Worm (Caenorhabditis elegans): Measurements from ENCODE around the gene K04B12.2.
A peak's percentile ranks its signal among the peaks of the same experiment; 100 is the strongest.

The K04B12.2 gene

ce11 chrII:14437116-14437515 lies 656 bp downstream of the K04B12.2 start:
- TF ChIP-seq ceh-43 (GFP tag; optimal IDR thresholded peaks at IDR 0.05): peak; percentile 43
- TF ChIP-seq unc-39 (tag; optimal IDR thresholded peaks at IDR 0.05): no peak
- no peak for TF ChIP-seq blmp-1 (tag; optimal IDR thresholded peaks at IDR 0.05)
- TF ChIP-seq mls-2 (tag; optimal IDR thresholded peaks at IDR 0.05): peak; percentile 8
- TF ChIP-seq nhr-2 (tag; optimal IDR thresholded peaks at IDR 0.05): peak; percentile 87

ce11 chrII:14433712-14434352 lies 3.9 kb downstream of the K04B12.2 start:
- TF ChIP-seq cnd-1 (tag; optimal IDR thresholded peaks at IDR 0.05) (no peak), ces-1 (GFP tag; optimal IDR thresholded peaks at IDR 0.05) (peak; percentile 93), nhr-12 (tag; optimal IDR thresholded peaks at IDR 0.05) (no peak), blmp-1 (tag; optimal IDR thresholded peaks at IDR 0.05) (no peak), unc-62 (GFP tag; optimal IDR thresholded peaks at IDR 0.05) (peak; percentile 61)

- TF ChIP-seq ces-1 (GFP tag; optimal IDR thresholded peaks at IDR 0.05) (peak; percentile 86), mab-5 (tag; optimal IDR thresholded peaks at IDR 0.05) (no peak)
These were observed 5.7 kb downstream of the K04B12.2 start for ce11 chrII:14432100-14432499.

ce11 chrII:14428834-14429233 lies 8.9 kb downstream of the K04B12.2 start:
- no peak for TF ChIP-seq mab-5 (tag; optimal IDR thresholded peaks at IDR 0.05)
- TF ChIP-seq unc-62 (GFP tag; optimal IDR thresholded peaks at IDR 0.05): no peak
- TF ChIP-seq unc-39 (tag; optimal IDR thresholded peaks at IDR 0.05): no peak
- no peak for TF ChIP-seq lin-32 (GFP tag; optimal IDR thresholded peaks at IDR 0.05)
- no peak for TF ChIP-seq nhr-12 (tag; optimal IDR thresholded peaks at IDR 0.05)
- TF ChIP-seq ceh-83 (GFP tag; optimal IDR thresholded peaks at IDR 0.05): no peak
- TF ChIP-seq flh-1 (GFP tag; optimal IDR thresholded peaks at IDR 0.05): no peak
- TF ChIP-seq ceh-39 (tag; optimal IDR thresholded peaks at IDR 0.05): no peak
- TF ChIP-seq nhr-2 (tag; optimal IDR thresholded peaks at IDR 0.05): peak; percentile 82
- TF ChIP-seq ceh-43 (GFP tag; optimal IDR thresholded peaks at IDR 0.05): no peak
- TF ChIP-seq drap-1 (GFP tag; optimal IDR thresholded peaks at IDR 0.05): no peak
- peak; percentile 41 for TF ChIP-seq zip-8 (tag; optimal IDR thresholded peaks at IDR 0.05)

ce11 chrII:14427714-14428113 lies 10.1 kb downstream of the K04B12.2 start:
- peak; percentile 21 for TF ChIP-seq ces-1 (GFP tag; optimal IDR thresholded peaks at IDR 0.05)
- TF ChIP-seq ham-2 (GFP tag; optimal IDR thresholded peaks at IDR 0.05): no peak

- TF ChIP-seq nhr-12 (tag; optimal IDR thresholded peaks at IDR 0.05): no peak
- TF ChIP-seq nhr-237 (tag; optimal IDR thresholded peaks at IDR 0.05): no peak
- TF ChIP-seq lin-13 (tag; optimal IDR thresholded peaks at IDR 0.05): no peak
- TF ChIP-seq sptf-1 (tag; optimal IDR thresholded peaks at IDR 0.05): no peak
- TF ChIP-seq pha-4 (tag; optimal IDR thresholded peaks at IDR 0.05): no peak
These were observed 13.0 kb downstream of the K04B12.2 start, which contains the start of gene plx-2 for ce11 chrII:14424791-14425190. Gene plx-2, minus strand, starts transcription at chrII:14424891.

- TF ChIP-seq ces-1 (GFP tag; optimal IDR thresholded peaks at IDR 0.05): peak; percentile 5
- no peak for TF ChIP-seq nhr-76 (tag; optimal IDR thresholded peaks at IDR 0.05)
- TF ChIP-seq ceh-39 (tag; optimal IDR thresholded peaks at IDR 0.05): no peak
- TF ChIP-seq unc-39 (tag; optimal IDR thresholded peaks at IDR 0.05): no peak
These were observed 20.8 kb downstream of the K04B12.2 start for ce11 chrII:14416988-14417387.

- TF ChIP-seq zip-8 (tag; optimal IDR thresholded peaks at IDR 0.05): no peak
- no peak for TF ChIP-seq unc-39 (tag; optimal IDR thresholded peaks at IDR 0.05)
- no peak for TF ChIP-seq mls-2 (tag; optimal IDR thresholded peaks at IDR 0.05)
- TF ChIP-seq nhr-237 (tag; optimal IDR thresholded peaks at IDR 0.05): no peak
- no peak for TF ChIP-seq nhr-28 (tag; optimal IDR thresholded peaks at IDR 0.05)
- no peak for TF ChIP-seq unc-120 (tag; optimal IDR thresholded peaks at IDR 0.05; ENCODE audit: poor library complexity, severe bottlenecking)
- no peak for TF ChIP-seq bed-3 (GFP tag; optimal IDR thresholded peaks at IDR 0.05)
These were observed 22.3 kb downstream of the K04B12.2 start for ce11 chrII:14415427-14415826.
